Fruit fly (Drosophila melanogaster) whole organism, pupa: Measurements from ENCODE around the gene Ret.

ENCODE experiments used
- CG13204 ChIP-seq: fragments of 200-800 bp; sonication (Bioruptor generic); optimal IDR thresholded peaks from 2 replicates; lab custom pipeline; 2018; ENCODE audit warnings: missing biosample characterization, mild to moderate bottlenecking, missing genetic modification characterization, moderate library complexity
- CG14655 ChIP-seq: fragments of 200-800 bp; sonication (Bioruptor generic); optimal IDR thresholded peaks from 3 replicates; lab custom pipeline; 2017; ENCODE audit warnings: mild to moderate bottlenecking, missing biosample characterization, missing genetic modification reagents, missing genetic modification characterization
- CG15710 ChIP-seq: fragments of 200-800 bp; sonication (Bioruptor generic); optimal IDR thresholded peaks from 2 replicates; lab custom pipeline; 2018; ENCODE audit warnings: missing biosample characterization, mild to moderate bottlenecking, missing genetic modification characterization, moderate library complexity
- CG17806 ChIP-seq: fragments of 200-800 bp; sonication (Bioruptor generic); optimal IDR thresholded peaks from 2 replicates; lab custom pipeline; 2018; ENCODE audit warnings: missing biosample characterization, mild to moderate bottlenecking, missing genetic modification characterization, moderate library complexity
- CG34367 ChIP-seq: fragments of 200-800 bp; sonication (Bioruptor generic); optimal IDR thresholded peaks from 2 replicates; lab custom pipeline; 2018; ENCODE audit warnings: missing biosample characterization, mild to moderate bottlenecking, missing genetic modification characterization
- CG4496 ChIP-seq: fragments of 200-800 bp; sonication (Bioruptor generic); IDR thresholded peaks from 3 replicates; pipeline ENCODE4 v1.3.6; 2022; ENCODE audit warnings: missing biosample characterization, missing genetic modification characterization
- CG8301 ChIP-seq: fragments of 200-800 bp; sonication (Bioruptor generic); optimal IDR thresholded peaks from 2 replicates; lab custom pipeline; 2018; ENCODE audit warnings: missing biosample characterization, mild to moderate bottlenecking, missing genetic modification characterization
- CG9948 ChIP-seq: fragments of 200-800 bp; sonication (Bioruptor generic); optimal IDR thresholded peaks from 2 replicates; lab custom pipeline; 2018; ENCODE audit warnings: missing biosample characterization, mild to moderate bottlenecking, missing genetic modification characterization, moderate library complexity
- EcR ChIP-seq: fragments of 200-800 bp; sonication (Bioruptor generic); optimal IDR thresholded peaks from 3 replicates; lab custom pipeline; 2019; ENCODE audit warnings: missing biosample characterization, missing genetic modification characterization, mild to moderate bottlenecking, moderate library complexity, missing genetic modification reagents
- Ets98B ChIP-seq: fragments of 200-800 bp; sonication (Bioruptor generic); IDR thresholded peaks from 2 replicates; pipeline ENCODE4 v1.3.6; 2022; ENCODE audit warnings: missing biosample characterization, missing genetic modification characterization
- Pif1B ChIP-seq: fragments of 200-800 bp; sonication (Bioruptor generic); optimal IDR thresholded peaks from 3 replicates; lab custom pipeline; 2016; ENCODE audit warnings: missing biosample characterization, missing genetic modification characterization

DNA sequence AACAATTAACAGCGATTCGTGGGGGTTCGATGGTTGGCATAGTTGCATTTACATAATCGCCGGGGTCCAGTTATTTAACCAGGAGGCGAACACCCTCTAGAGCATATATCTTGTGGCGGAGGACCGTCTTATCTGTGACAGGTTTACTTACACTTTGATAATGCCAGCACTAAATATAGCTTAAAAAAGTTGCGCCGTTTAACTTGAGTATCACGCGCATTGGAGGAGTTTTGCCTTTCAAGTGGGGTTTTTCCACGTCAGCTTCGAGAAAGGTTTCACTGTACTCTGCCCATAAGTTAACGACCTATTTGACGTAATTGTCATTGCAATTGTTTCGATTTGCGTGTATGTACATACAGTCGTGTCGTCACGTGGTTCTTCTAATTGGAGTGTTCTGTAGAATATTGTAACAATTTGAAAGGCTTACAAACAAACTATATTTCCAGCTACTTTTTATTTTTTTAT, 29.4 kb downstream of the Ret start:
- TF ChIP-seq Ets98B (GFP tag; lab: Robert Waterston, UW): no peak
- TF ChIP-seq Pif1B (GFP tag; lab: Kevin White, UChicago): no peak
- TF ChIP-seq CG34367 (tag; lab: Kevin White, UChicago): no peak
- no peak for TF ChIP-seq CG9948 (tag; lab: Kevin White, UChicago)
- peak; percentile 78 for TF ChIP-seq EcR
- TF ChIP-seq CG8301 (tag; lab: Kevin White, UChicago): no peak
- TF ChIP-seq CG15710: no peak
- TF ChIP-seq CG14655 (GFP tag; lab: Kevin White, UChicago): no peak
- no peak for TF ChIP-seq CG13204
- no peak for TF ChIP-seq CG4496 (GFP tag; lab: Robert Waterston, UW)
- no peak for TF ChIP-seq CG17806 (tag; lab: Kevin White, UChicago)
